Fruit fly (Drosophila melanogaster) whole organism, wandering third instar larva: ENCODE data around the gene NaPi-III.

ENCODE experiments used
- Abd-B ChIP-seq: fragments of >200 bp; optimal IDR thresholded peaks from 2 replicates; lab custom pipeline; 2017; ENCODE audit warnings: missing biosample characterization, missing genetic modification characterization
- CG32264 ChIP-seq: fragments of 200-800 bp; sonication (Bioruptor generic); optimal IDR thresholded peaks from 2 replicates; lab custom pipeline; 2016; ENCODE audit warnings: missing biosample characterization, missing genetic modification characterization
- CG9705 ChIP-seq: fragments of 200-800 bp; sonication (Bioruptor generic); optimal IDR thresholded peaks from 2 replicates; lab custom pipeline; 2018; ENCODE audit warnings: missing biosample characterization, mild to moderate bottlenecking, missing genetic modification characterization
- CrebA ChIP-seq: fragments of 200-800 bp; sonication (Bioruptor generic); optimal IDR thresholded peaks from 2 replicates; lab custom pipeline; 2016; ENCODE audit warnings: missing biosample characterization, mild to moderate bottlenecking, missing genetic modification characterization, borderline replicate concordance
- Dfd ChIP-seq: fragments of >200 bp; optimal IDR thresholded peaks from 2 replicates; lab custom pipeline; 2017; ENCODE audit warnings: missing biosample characterization, missing genetic modification characterization
- Dif ChIP-seq: fragments of 200-275, 200-300 bp; sonication (Bioruptor generic); optimal IDR thresholded peaks from 2 replicates; lab custom pipeline; 2018; ENCODE audit warnings: missing biosample characterization, missing genetic modification characterization; ENCODE audit not compliant: partially characterized antibody
- GATAd ChIP-seq: sonication (Bioruptor generic); optimal IDR thresholded peaks from 2 replicates; lab custom pipeline; 2016; ENCODE audit warnings: missing biosample characterization, missing genetic modification characterization
- HLH106 ChIP-seq: fragments of 200-800 bp; optimal IDR thresholded peaks from 3 replicates; lab custom pipeline; 2019; ENCODE audit warnings: missing biosample characterization, mild to moderate bottlenecking, missing genetic modification characterization, moderate library complexity
- Hnf4 ChIP-seq: fragments of 200-800 bp; sonication (Bioruptor generic); optimal IDR thresholded peaks from 2 replicates; lab custom pipeline; 2016; ENCODE audit warnings: missing biosample characterization, mild to moderate bottlenecking, missing genetic modification characterization
- Hr78 ChIP-seq: fragments of >200 bp; optimal IDR thresholded peaks from 2 replicates; lab custom pipeline; 2017; ENCODE audit warnings: missing biosample characterization, missing genetic modification characterization
- Hr83 ChIP-seq: fragments of 200-300 bp; sonication (Bioruptor generic); optimal IDR thresholded peaks from 2 replicates; lab custom pipeline; 2016; ENCODE audit warnings: missing biosample characterization, mild to moderate bottlenecking, missing genetic modification characterization, moderate library complexity; ENCODE audit not compliant: poor library complexity, severe bottlenecking
- Jra ChIP-seq: sonication (Bioruptor generic); optimal IDR thresholded peaks from 2 replicates; lab custom pipeline; 2016; ENCODE audit warnings: missing biosample characterization, missing genetic modification characterization
- Mio ChIP-seq: sonication (Bioruptor generic); optimal IDR thresholded peaks from 2 replicates; lab custom pipeline; 2016; ENCODE audit warnings: missing biosample characterization, missing genetic modification characterization
- Myc ChIP-seq: fragments of >200 bp; optimal IDR thresholded peaks from 2 replicates; lab custom pipeline; 2017
- N ChIP-seq: fragments of >200 bp; optimal IDR thresholded peaks from 2 replicates; lab custom pipeline; 2018; ENCODE audit warnings: missing biosample characterization, missing external identifiers, missing genetic modification characterization
- OdsH ChIP-seq: fragments of 200-800 bp; sonication (Bioruptor generic); optimal IDR thresholded peaks from 2 replicates; lab custom pipeline; 2016; ENCODE audit warnings: missing biosample characterization, mild to moderate bottlenecking, missing genetic modification characterization
- Rel ChIP-seq, 2 experiments: fragments of 200-800 bp; sonication (Bioruptor generic) in 1 of 2; optimal IDR thresholded peaks; 2 replicates in 1 of 2; 3 replicates in 1 of 2; lab custom pipeline; 2016 to 2019; ENCODE audit warnings: mild to moderate bottlenecking in 2 of 2, missing biosample characterization in 2 of 2, missing genetic modification characterization in 2 of 2, moderate library complexity in 1 of 2
- Sp1 ChIP-seq: fragments of 200-800 bp; sonication (Bioruptor generic); optimal IDR thresholded peaks from 3 replicates; lab custom pipeline; 2019; ENCODE audit warnings: missing biosample characterization, mild to moderate bottlenecking, missing genetic modification characterization, moderate library complexity
- Vsx2 ChIP-seq: fragments of 200-300, 225-300 bp; sonication (Bioruptor generic); optimal IDR thresholded peaks from 2 replicates; lab custom pipeline; 2018; ENCODE audit warnings: missing biosample characterization, missing genetic modification characterization; ENCODE audit not compliant: partially characterized antibody
- br ChIP-seq: fragments of 200-800 bp; sonication (Bioruptor generic); optimal IDR thresholded peaks from 2 replicates; lab custom pipeline; 2016; ENCODE audit warnings: missing biosample characterization, missing genetic modification characterization
- brk ChIP-seq: fragments of 200-800 bp; sonication (Bioruptor generic); optimal IDR thresholded peaks from 2 replicates; lab custom pipeline; 2016; ENCODE audit warnings: missing biosample characterization, mild to moderate bottlenecking, missing genetic modification characterization
- dl ChIP-seq, 2 experiments: fragments of 175-275, 200-275 bp in 1 of 2; fragments of 200-275 bp in 1 of 2; sonication (Bioruptor generic); optimal IDR thresholded peaks; lab custom pipeline; 2018; ENCODE audit warnings: mild to moderate bottlenecking in 2 of 2, missing biosample characterization in 2 of 2, missing genetic modification characterization in 2 of 2, moderate library complexity in 2 of 2; ENCODE audit not compliant: partially characterized antibody in 2 of 2, insufficient read depth in 1 of 2
- dmrt93B ChIP-seq: fragments of 200-800 bp; sonication (Bioruptor generic); optimal IDR thresholded peaks from 2 replicates; lab custom pipeline; 2018; ENCODE audit warnings: missing biosample characterization, mild to moderate bottlenecking, missing genetic modification characterization
- dsf ChIP-seq: sonication (Bioruptor generic); optimal IDR thresholded peaks from 2 replicates; lab custom pipeline; 2016; ENCODE audit warnings: missing biosample characterization, missing genetic modification characterization, borderline replicate concordance
- ey ChIP-seq: fragments of 200-800 bp; sonication (Bioruptor generic); optimal IDR thresholded peaks from 2 replicates; lab custom pipeline; 2016; ENCODE audit warnings: missing biosample characterization, missing genetic modification characterization
- foxo ChIP-seq, 2 experiments: fragments of 200-800 bp; sonication (Bioruptor generic); optimal IDR thresholded peaks; 2 replicates in 1 of 2; 3 replicates in 1 of 2; lab custom pipeline; 2016 to 2017; ENCODE audit warnings: missing biosample characterization in 2 of 2, missing genetic modification characterization in 2 of 2
- fru ChIP-seq: fragments of 200-800 bp; sonication (Bioruptor generic); optimal IDR thresholded peaks from 3 replicates; lab custom pipeline; 2016; ENCODE audit warnings: missing biosample characterization, mild to moderate bottlenecking, missing genetic modification characterization
- h ChIP-seq: fragments of 200-800 bp; sonication (Bioruptor generic); optimal IDR thresholded peaks from 3 replicates; lab custom pipeline; 2016; ENCODE audit warnings: missing biosample characterization, mild to moderate bottlenecking, missing genetic modification characterization
- jim ChIP-seq: fragments of 175-275, 200-325 bp; sonication (Bioruptor generic); optimal IDR thresholded peaks from 2 replicates; lab custom pipeline; 2016; ENCODE audit warnings: missing biosample characterization, mild to moderate bottlenecking, missing genetic modification characterization
- pan ChIP-seq: fragments of >200 bp; optimal IDR thresholded peaks from 2 replicates; lab custom pipeline; 2017
- psq ChIP-seq: fragments of 200-800 bp; sonication (Bioruptor generic); optimal IDR thresholded peaks from 3 replicates; lab custom pipeline; 2017; ENCODE audit warnings: missing biosample characterization, mild to moderate bottlenecking, missing genetic modification characterization, moderate library complexity
- rgr ChIP-seq: fragments of 200-800 bp; sonication (Bioruptor generic); optimal IDR thresholded peaks from 3 replicates; lab custom pipeline; 2016; ENCODE audit warnings: missing biosample characterization, mild to moderate bottlenecking, missing genetic modification characterization
- sage ChIP-seq: fragments of 200-800 bp; sonication (Bioruptor generic); optimal IDR thresholded peaks from 2 replicates; lab custom pipeline; 2016; ENCODE audit warnings: missing biosample characterization, mild to moderate bottlenecking, missing genetic modification characterization
- sv ChIP-seq: fragments of 200-800 bp; sonication (Bioruptor generic); optimal IDR thresholded peaks from 3 replicates; lab custom pipeline; 2016; ENCODE audit warnings: missing biosample characterization, missing genetic modification characterization
- tai ChIP-seq: sonication (Bioruptor generic); optimal IDR thresholded peaks from 2 replicates; lab custom pipeline; 2016; ENCODE audit warnings: missing biosample characterization, missing genetic modification characterization
- usp ChIP-seq: fragments of >200 bp; optimal IDR thresholded peaks from 2 replicates; lab custom pipeline; 2017; ENCODE audit warnings: missing biosample characterization, missing genetic modification characterization
- woc ChIP-seq: sonication (Bioruptor generic); optimal IDR thresholded peaks from 2 replicates; lab custom pipeline; 2016; ENCODE audit warnings: missing biosample characterization, mild to moderate bottlenecking, missing genetic modification characterization

The NaPi-III gene

DNA sequence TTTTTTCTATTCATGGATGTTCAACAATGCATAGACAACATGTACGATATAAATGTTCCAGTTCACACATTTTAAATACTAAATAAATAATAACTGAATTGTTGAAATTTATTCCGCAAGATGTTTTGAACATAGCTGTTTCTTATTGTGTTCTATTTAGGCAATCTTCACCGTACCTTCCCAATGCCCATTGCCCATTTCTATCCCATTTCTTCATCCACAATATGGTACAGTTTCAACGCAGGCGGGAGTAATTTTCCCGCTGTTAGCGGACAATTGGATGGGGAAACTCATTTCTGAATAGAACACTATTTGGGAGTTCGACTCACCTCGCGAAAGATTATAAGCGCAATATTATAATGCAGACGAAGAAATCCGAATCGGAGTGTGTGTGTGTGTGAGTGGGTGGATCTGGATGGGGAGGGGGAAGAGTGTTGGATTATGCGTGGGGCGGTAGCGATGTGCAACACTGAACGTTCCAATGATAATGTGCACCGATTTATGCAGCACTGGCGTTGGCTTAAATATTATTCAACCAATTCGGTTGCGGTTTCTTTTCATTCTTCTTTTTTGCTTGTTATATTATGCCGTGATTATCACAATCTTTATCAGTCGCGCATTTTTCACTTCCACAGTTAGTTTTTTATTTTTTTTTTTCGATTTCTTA lies 31.1 kb upstream of the NaPi-III start:
- peak; percentile 61 for TF ChIP-seq ey
- no peak for TF ChIP-seq sage (GFP tag; lab: Kevin White, UChicago)
- TF ChIP-seq Jra (GFP tag; lab: Kevin White, UChicago): peak; percentile 78
- peak; percentile 14 for TF ChIP-seq sv (GFP tag; lab: Kevin White, UChicago)
- peak; percentile 78 for TF ChIP-seq br (GFP tag; lab: Kevin White, UChicago)
- TF ChIP-seq N (GFP tag; lab: Kevin White, UChicago): no peak
- peak; percentile 31 for TF ChIP-seq CG9705 (GFP tag; lab: Kevin White, UChicago)
- no peak for TF ChIP-seq Hr78 (GFP tag; lab: Kevin White, UChicago)
- no peak for TF ChIP-seq pan
- peak; percentile 85 for TF ChIP-seq tai (GFP tag; lab: Kevin White, UChicago)
- peak; percentile 86 for TF ChIP-seq Hnf4 (GFP tag; lab: Kevin White, UChicago)
- TF ChIP-seq fru (GFP tag; lab: Kevin White, UChicago): peak; percentile 73
- peak; percentile 95 for TF ChIP-seq psq (GFP tag; lab: Kevin White, UChicago)
- no peak for TF ChIP-seq Rel (GFP tag; optimal IDR thresholded peaks at IDR 0.05; lab: Kevin White, UChicago)
- peak; percentile 57 for TF ChIP-seq Rel (tag; optimal IDR thresholded peaks at IDR 0.05; lab: Kevin White, UChicago)
- TF ChIP-seq Sp1 (GFP tag; lab: Kevin White, UChicago): peak; percentile 43
- TF ChIP-seq Dfd (GFP tag; lab: Kevin White, UChicago): no peak
- peak; percentile 64 for TF ChIP-seq woc (GFP tag; lab: Kevin White, UChicago)
- TF ChIP-seq Abd-B (GFP tag; lab: Kevin White, UChicago): no peak
- TF ChIP-seq dmrt93B (GFP tag; lab: Kevin White, UChicago): peak; percentile 3
- peak; percentile 44 for TF ChIP-seq HLH106
- TF ChIP-seq dl (GFP tag; optimal IDR thresholded peaks at IDR 0.05; lab: Kevin White, UChicago; ENCODE audit: insufficient read depth in 1 of 2, partially characterized antibody in 2 of 2): no peak
- TF ChIP-seq Vsx2 (GFP tag; lab: Kevin White, UChicago): no peak
- TF ChIP-seq CrebA (GFP tag; lab: Kevin White, UChicago): no peak
- TF ChIP-seq foxo (GFP tag; optimal IDR thresholded peaks at IDR 0.05; lab: Kevin White, UChicago): peak in 1 of 2 experiments; percentile 88
- peak; percentile 68 for TF ChIP-seq brk (GFP tag; lab: Kevin White, UChicago)
- no peak for TF ChIP-seq Mio (GFP tag; lab: Kevin White, UChicago)
- TF ChIP-seq h (GFP tag; lab: Kevin White, UChicago): peak; percentile 89
- TF ChIP-seq OdsH (GFP tag; lab: Kevin White, UChicago): peak; percentile 74
- peak; percentile 39 for TF ChIP-seq Dif (GFP tag; lab: Kevin White, UChicago)
- TF ChIP-seq jim (GFP tag; lab: Kevin White, UChicago): peak; percentile 66
- TF ChIP-seq Myc (lab: Kevin White, UChicago): no peak
- no peak for TF ChIP-seq dsf (GFP tag; lab: Kevin White, UChicago)
- peak; percentile 90 for TF ChIP-seq rgr
- peak; percentile 58 for TF ChIP-seq CG32264 (GFP tag; lab: Kevin White, UChicago)
- TF ChIP-seq Hr83 (GFP tag; lab: Kevin White, UChicago): peak; percentile 83

DNA sequence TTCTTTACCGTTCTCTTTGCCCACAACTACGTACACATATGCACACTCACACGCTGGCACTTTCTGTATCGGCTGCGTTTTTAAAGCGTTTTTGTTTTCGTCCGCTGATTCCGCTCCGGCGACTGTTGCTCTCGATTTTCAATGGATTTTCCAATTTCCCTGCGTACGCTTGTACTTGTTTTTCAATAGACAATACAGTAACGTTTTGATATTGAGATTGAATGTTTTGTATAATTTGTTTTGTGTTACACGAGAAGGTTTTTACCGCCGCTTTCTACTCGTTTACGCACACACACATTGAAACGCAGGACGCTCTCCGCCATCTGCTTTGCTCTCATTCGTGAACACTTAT lies 30.6 kb upstream of the NaPi-III start:
- TF ChIP-seq N (GFP tag; lab: Kevin White, UChicago): peak; percentile 5
- no peak for TF ChIP-seq br (GFP tag; lab: Kevin White, UChicago)
- no peak for TF ChIP-seq pan
- peak; percentile 94 for TF ChIP-seq psq (GFP tag; lab: Kevin White, UChicago)
- TF ChIP-seq fru (GFP tag; lab: Kevin White, UChicago): no peak
- TF ChIP-seq Rel (GFP tag; optimal IDR thresholded peaks at IDR 0.05; lab: Kevin White, UChicago): no peak
- TF ChIP-seq Rel (tag; optimal IDR thresholded peaks at IDR 0.05; lab: Kevin White, UChicago): no peak

DNA sequence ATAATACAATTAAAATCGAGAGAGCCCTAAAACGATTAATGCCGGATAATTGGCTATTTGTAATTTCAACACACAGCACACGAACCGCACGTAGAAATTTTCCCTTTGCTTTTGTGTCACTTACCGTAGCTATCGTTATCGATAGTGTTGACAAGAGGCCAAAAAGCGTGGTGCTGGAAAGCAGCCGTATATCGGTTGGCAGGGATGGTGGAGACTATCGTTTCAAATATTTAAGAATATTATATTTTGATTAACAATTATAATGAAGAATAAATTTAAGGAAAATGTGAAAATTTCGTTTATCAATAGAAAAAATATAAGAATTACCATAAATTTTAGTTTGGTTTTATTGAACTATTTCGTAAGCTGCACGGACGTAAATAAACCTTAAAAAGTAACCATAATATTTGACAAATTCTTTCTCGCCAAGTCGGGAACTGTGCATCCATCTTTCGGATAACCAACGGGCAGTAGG lies 30.1 kb upstream of the NaPi-III start, which contains the start of gene JIL-1:
Gene JIL-1, minus strand, starts transcription at position 148 of the 475 bp plus-strand sequence.
- peak; percentile 62 for TF ChIP-seq fru (GFP tag; lab: Kevin White, UChicago)
- no peak for TF ChIP-seq Hr78 (GFP tag; lab: Kevin White, UChicago)
- TF ChIP-seq usp: no peak
- TF ChIP-seq CrebA (GFP tag; lab: Kevin White, UChicago): no peak
- peak; percentile 38 for TF ChIP-seq Hr83 (GFP tag; lab: Kevin White, UChicago)
- TF ChIP-seq h (GFP tag; lab: Kevin White, UChicago): peak; percentile 77
- peak; percentile 75 for TF ChIP-seq psq (GFP tag; lab: Kevin White, UChicago)
- no peak for TF ChIP-seq dmrt93B (GFP tag; lab: Kevin White, UChicago)
- TF ChIP-seq HLH106: peak; percentile 68
- TF ChIP-seq Myc (lab: Kevin White, UChicago): peak; percentile 2
- TF ChIP-seq GATAd (GFP tag; lab: Kevin White, UChicago): peak; percentile 41
- peak; percentile 29 for TF ChIP-seq CG9705 (GFP tag; lab: Kevin White, UChicago)
- peak; percentile 74 for TF ChIP-seq rgr
- TF ChIP-seq Hnf4 (GFP tag; lab: Kevin White, UChicago): peak; percentile 83
- peak; percentile 75 for TF ChIP-seq Jra (GFP tag; lab: Kevin White, UChicago)
- no peak for TF ChIP-seq pan
- TF ChIP-seq jim (GFP tag; lab: Kevin White, UChicago): peak; percentile 6
- TF ChIP-seq Rel (GFP tag; optimal IDR thresholded peaks at IDR 0.05; lab: Kevin White, UChicago): peak; percentile 36
- peak; percentile 32 for TF ChIP-seq Rel (tag; optimal IDR thresholded peaks at IDR 0.05; lab: Kevin White, UChicago)
- TF ChIP-seq sage (GFP tag; lab: Kevin White, UChicago): peak; percentile 65
- no peak for TF ChIP-seq CG32264 (GFP tag; lab: Kevin White, UChicago)
- peak; percentile 76 for TF ChIP-seq woc (GFP tag; lab: Kevin White, UChicago)
- no peak for TF ChIP-seq Dif (GFP tag; lab: Kevin White, UChicago)
- peak in 1 of 2 experiments; percentile 78 for TF ChIP-seq foxo (GFP tag; optimal IDR thresholded peaks at IDR 0.05; lab: Kevin White, UChicago)
- TF ChIP-seq OdsH (GFP tag; lab: Kevin White, UChicago): peak; percentile 20
- peak; percentile 69 for TF ChIP-seq brk (GFP tag; lab: Kevin White, UChicago)
- TF ChIP-seq Abd-B (GFP tag; lab: Kevin White, UChicago): no peak
- TF ChIP-seq tai (GFP tag; lab: Kevin White, UChicago): peak; percentile 40
- TF ChIP-seq Mio (GFP tag; lab: Kevin White, UChicago): peak; percentile 0
- peak; percentile 66 for TF ChIP-seq br (GFP tag; lab: Kevin White, UChicago)
- TF ChIP-seq sv (GFP tag; lab: Kevin White, UChicago): peak; percentile 69
- TF ChIP-seq Sp1 (GFP tag; lab: Kevin White, UChicago): peak; percentile 56
